Worm (Caenorhabditis elegans): ENCODE results near the gene Y38F1A.1.

Gene Y38F1A.1

DNA sequence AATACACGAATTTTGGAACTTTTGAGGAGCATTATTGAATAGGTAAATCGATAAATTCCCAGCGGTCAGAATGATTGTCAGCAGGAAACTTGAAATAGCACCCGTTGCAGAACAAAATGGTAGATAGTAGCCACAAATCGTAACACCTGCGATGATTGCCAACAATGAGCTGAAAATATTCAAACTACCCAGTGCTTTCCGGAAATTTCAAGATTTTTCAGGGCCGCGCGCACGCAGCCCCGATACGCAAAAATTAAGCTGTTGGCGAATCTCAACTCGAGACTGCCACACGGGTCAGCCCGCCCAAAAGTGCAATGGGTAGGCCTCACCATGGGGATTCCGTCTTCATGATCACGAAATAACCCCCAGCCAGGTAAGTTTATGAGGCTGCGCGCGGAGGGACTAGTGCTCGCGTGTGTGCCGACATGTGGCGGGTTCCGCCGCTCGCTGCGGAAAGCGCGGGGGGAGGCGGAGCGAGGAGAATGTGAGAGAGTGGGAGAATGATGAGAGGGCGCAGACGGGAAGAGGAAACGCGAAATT is 9.9 kb downstream of the Y38F1A.1 start (continued):
- peak; percentile 84 for TF ChIP-seq ceh-79 (tag; optimal IDR thresholded peaks at IDR 0.05)
- TF ChIP-seq F57C9.4 (tag; optimal IDR thresholded peaks at IDR 0.05): peak; percentile 90
- peak; percentile 64; the same call in 1 of the 2 replicates for TF ChIP-seq bed-2 (GFP tag; IDR thresholded peaks at IDR 0.05)
- peak; percentile 96 for TF ChIP-seq F49E8.2 (tag; optimal IDR thresholded peaks at IDR 0.05; ENCODE audit: insufficient read depth)
- peak; percentile 53 for TF ChIP-seq dpl-1 (GFP tag; optimal IDR thresholded peaks at IDR 0.05)
- TF ChIP-seq nhr-90 (tag; optimal IDR thresholded peaks at IDR 0.05): peak; percentile 93
- TF ChIP-seq tbx-9 (tag; optimal IDR thresholded peaks at IDR 0.05; ENCODE audit: borderline replicate concordance): peak; percentile 76
- TF ChIP-seq unc-130 (GFP tag; optimal IDR thresholded peaks at IDR 0.05): peak; percentile 92
- TF ChIP-seq zfh-2 (GFP tag; conservative IDR thresholded peaks at IDR 0.05): peak; percentile 100
- TF ChIP-seq Y79H2A.3 (GFP tag; conservative IDR thresholded peaks at IDR 0.05): peak; percentile 79
- peak; percentile 92 for TF ChIP-seq fkh-3 (tag; optimal IDR thresholded peaks at IDR 0.05)
- TF ChIP-seq sdz-38 (tag; optimal IDR thresholded peaks at IDR 0.05): peak; percentile 71
- TF ChIP-seq mes-4 (tag; optimal IDR thresholded peaks at IDR 0.05): peak; percentile 89
- peak; percentile 99 for TF ChIP-seq attf-6 (GFP tag; IDR thresholded peaks at IDR 0.05)
- peak; percentile 60 for TF ChIP-seq ccch-3 (GFP tag; optimal IDR thresholded peaks at IDR 0.05)
- peak; percentile 89 for TF ChIP-seq K12H6.12 (tag; optimal IDR thresholded peaks at IDR 0.05)
- TF ChIP-seq attf-3 (GFP tag; conservative IDR thresholded peaks at IDR 0.05): peak; percentile 82; the same call in 1 of the 2 replicates
- TF ChIP-seq tbp1 (GFP tag; optimal IDR thresholded peaks at IDR 0.05): peak; percentile 83
- TF ChIP-seq lsy-27 (tag; optimal IDR thresholded peaks at IDR 0.05; ENCODE audit: borderline replicate concordance, insufficient read depth): peak; percentile 73
- peak; percentile 96 for TF ChIP-seq snpc-1.3 (tag; optimal IDR thresholded peaks at IDR 0.05; ENCODE audit: insufficient read depth)
- peak; percentile 92 for TF ChIP-seq ztf-22 (GFP tag; optimal IDR thresholded peaks at IDR 0.05)
- TF ChIP-seq nhr-80 (tag; optimal IDR thresholded peaks at IDR 0.05): peak; percentile 66
- peak; percentile 99 for TF ChIP-seq F52B5.7 (tag; optimal IDR thresholded peaks at IDR 0.05)
- 0 out of 2 replicates have a peak, but pooled peaks have one; percentile 72 for TF ChIP-seq hlh-26 (GFP tag; conservative IDR thresholded peaks at IDR 0.05)
- peak; percentile 88 for TF ChIP-seq lsl-1 (GFP tag; optimal IDR thresholded peaks at IDR 0.05)
- peak; percentile 99 for TF ChIP-seq dox-1 (GFP tag; IDR thresholded peaks at IDR 0.05)
- peak; percentile 99 for TF ChIP-seq D2030.7 (GFP tag; IDR thresholded peaks at IDR 0.05)
- peak; percentile 87 for TF ChIP-seq T07F8.4 (tag; optimal IDR thresholded peaks at IDR 0.05)
- TF ChIP-seq nhr-120 (GFP tag; IDR thresholded peaks at IDR 0.05): peak; percentile 39; the same call in 1 of the 2 replicates
- peak; percentile 92 for TF ChIP-seq die-1 (tag; optimal IDR thresholded peaks at IDR 0.05)
- peak in 2 of 3 experiments; percentile 63 to 79 for TF ChIP-seq lin-35 (GFP tag; optimal IDR thresholded peaks at IDR 0.05)
- peak; percentile 97 for TF ChIP-seq ekl-4 (GFP tag; IDR thresholded peaks at IDR 0.05)
- peak; percentile 67 for TF ChIP-seq xnd-1 (tag; optimal IDR thresholded peaks at IDR 0.05)
- TF ChIP-seq sptf-2 (GFP tag; optimal IDR thresholded peaks at IDR 0.05): peak; percentile 93
- TF ChIP-seq rpc-1 (optimal IDR thresholded peaks at IDR 0.05): peak; percentile 38
- TF ChIP-seq rpc-1 (tag; optimal IDR thresholded peaks at IDR 0.05): peak; percentile 18
- peak; percentile 93 for TF ChIP-seq atf-7 (tag; optimal IDR thresholded peaks at IDR 0.05)
- no peak; the same call in none of the 2 replicates for TF ChIP-seq cebp-1 (GFP tag; IDR thresholded peaks at IDR 0.05)
- peak; percentile 93 for TF ChIP-seq cebp-1 (tag; optimal IDR thresholded peaks at IDR 0.05)

DNA sequence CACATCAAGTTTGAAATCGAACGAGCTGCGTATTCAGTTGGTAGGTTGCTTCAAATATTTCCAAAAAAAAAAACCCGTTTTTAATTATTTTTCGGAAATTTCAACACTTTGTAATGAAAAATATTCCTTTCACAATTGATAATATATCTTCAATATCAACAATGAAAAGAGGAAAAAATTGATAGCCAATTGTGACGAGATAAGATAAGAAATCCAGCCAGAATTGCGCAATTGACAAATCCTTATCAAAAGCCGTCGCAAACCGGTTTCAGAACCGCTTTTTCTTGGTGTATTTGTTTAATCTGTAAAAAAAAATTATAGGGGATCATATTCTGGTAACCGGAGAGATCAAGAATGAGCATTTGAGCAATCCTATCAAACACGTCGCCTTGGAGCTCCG is 12.1 kb downstream of the Y38F1A.1 start:
- no peak for TF ChIP-seq zim-3 (tag; optimal IDR thresholded peaks at IDR 0.05)
- TF ChIP-seq snpc-3.4 (tag; optimal IDR thresholded peaks at IDR 0.05): no peak

Data from whole organism, young adult.